Worm (Caenorhabditis elegans) whole organism, late embryonic: ENCODE measurements around the gene sams-5.
"Not testable (repeated sequence)": the region's sequence is repeated elsewhere in the genome, so short reads cannot be mapped to it uniquely, and the experiment has no call there.

Source experiments
- fkh-10 ChIP-seq: fragments of 150-350 bp; optimal IDR thresholded peaks from 2 replicates; lab custom pipeline; 2014; ENCODE audit warnings: missing biosample characterization, missing genetic modification reagents, missing genetic modification characterization
- fkh-6 ChIP-seq: sonication (generic microtip); optimal IDR thresholded peaks from 2 replicates; lab custom pipeline; 2016; ENCODE audit warnings: missing genetic modification characterization, missing compliant biosample characterization
- hlh-13 ChIP-seq: fragments of 200-800 bp; sonication (Bioruptor generic); optimal IDR thresholded peaks from 2 replicates; lab custom pipeline; 2018; ENCODE audit warnings: mild to moderate bottlenecking, missing genetic modification characterization, missing compliant biosample characterization
- hlh-8 ChIP-seq: sonication (generic microtip); optimal IDR thresholded peaks from 2 replicates; lab custom pipeline; 2016; ENCODE audit warnings: missing genotype, missing genetic modification characterization, missing compliant biosample characterization
- nfya-1 ChIP-seq: sonication (generic microtip); optimal IDR thresholded peaks from 2 replicates; lab custom pipeline; 2017; ENCODE audit warnings: missing genetic modification characterization, mild to moderate bottlenecking, missing compliant biosample characterization, antibody characterized with exemption, moderate library complexity
- nhr-11 ChIP-seq: fragments of 150-350 bp; optimal IDR thresholded peaks from 2 replicates; lab custom pipeline; 2014; ENCODE audit warnings: missing biosample characterization, missing genetic modification characterization
- npax-4 ChIP-seq: sonication (generic microtip); optimal IDR thresholded peaks from 2 replicates; lab custom pipeline; 2016; ENCODE audit warnings: missing genetic modification characterization, missing compliant biosample characterization
- odd-2 ChIP-seq: sonication (generic microtip); optimal IDR thresholded peaks from 2 replicates; lab custom pipeline; 2017; ENCODE audit warnings: antibody characterized with exemption, mild to moderate bottlenecking, missing genetic modification characterization, missing compliant biosample characterization
- pha-4 ChIP-seq: fragments of 150-350 bp; optimal IDR thresholded peaks from 2 replicates; lab custom pipeline; 2018; ENCODE audit warnings: missing biosample characterization, missing genetic modification reagents, missing genetic modification characterization
- pqm-1 ChIP-seq: sonication (generic microtip); optimal IDR thresholded peaks from 2 replicates; lab custom pipeline; 2016; ENCODE audit warnings: missing genetic modification characterization, missing compliant biosample characterization
- rnt-1 ChIP-seq: sonication (generic microtip); optimal IDR thresholded peaks from 2 replicates; lab custom pipeline; 2016; ENCODE audit warnings: missing genetic modification characterization, missing compliant biosample characterization

ce11 chrIV:6253000-6253399, 26.3 kb downstream of the sams-5 start, which contains the start of gene T13A10.2:
- not testable (repeated sequence) for TF ChIP-seq pha-4 (tag; lab: Kevin White, UChicago); nfya-1 (tag; lab: Kevin White, UChicago); pqm-1 (tag; lab: Kevin White, UChicago); hlh-8 (tag; lab: Kevin White, UChicago); rnt-1 (tag; lab: Kevin White, UChicago); odd-2 (tag; lab: Kevin White, UChicago); hlh-13 (GFP tag; lab: Kevin White, UChicago); nhr-11 (tag; lab: Kevin White, UChicago); fkh-6 (tag; lab: Kevin White, UChicago); npax-4 (tag; lab: Kevin White, UChicago); fkh-10 (GFP tag; lab: Kevin White, UChicago)
